Fruit fly (Drosophila melanogaster): Measurements from ENCODE around the gene beta-Man.

dm6 chr3R:4215264-4215993 is 18.4 kb downstream of the beta-Man start, which contains the start of gene CG14636:
- TF ChIP-seq Dll (optimal IDR thresholded peaks at IDR 0.05) (peak; percentile 18), psq (optimal IDR thresholded peaks at IDR 0.05) (no peak)

Data from whole organism.